Worm (Caenorhabditis elegans): ENCODE measurements around the gene nhr-221.

The nhr-221 gene

DNA sequence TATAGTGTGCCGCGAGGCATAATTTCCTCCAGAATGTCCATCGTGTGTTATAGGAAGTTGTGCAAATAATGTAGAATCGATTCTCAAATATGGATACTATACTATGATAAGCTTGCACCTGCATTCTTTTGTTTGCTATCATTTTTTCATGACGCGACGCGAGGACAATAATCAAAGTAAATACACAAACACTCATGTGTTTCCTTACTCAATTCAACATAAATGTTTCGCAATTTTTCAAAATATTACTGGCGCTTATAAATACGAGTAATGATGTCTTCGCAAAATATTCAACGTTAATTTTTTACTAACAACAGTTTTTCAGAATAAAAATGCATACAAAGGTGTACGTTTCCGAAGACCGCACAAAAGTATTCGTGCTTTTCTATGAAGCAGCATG, 11.9 kb downstream of the nhr-221 start, which contains the start of gene irg-1:
TSS of gene irg-1 (plus strand) at position 326 of the 400 bp plus-strand sequence.
- TF ChIP-seq ama-1 (optimal IDR thresholded peaks at IDR 0.05) (no peak), ztf-1 (GFP tag; conservative IDR thresholded peaks at IDR 0.05) (no peak), blmp-1 (tag; optimal IDR thresholded peaks at IDR 0.05; ENCODE audit: insufficient read depth) (no peak), ceh-16 (tag; optimal IDR thresholded peaks at IDR 0.05) (no peak), crh-2 (tag; optimal IDR thresholded peaks at IDR 0.05) (no peak), nhr-11 (tag; optimal IDR thresholded peaks at IDR 0.05) (no peak)

- TF ChIP-seq nhr-21 (tag; optimal IDR thresholded peaks at IDR 0.05) = no peak
- TF ChIP-seq sem-4 (tag; optimal IDR thresholded peaks at IDR 0.05) = no peak
- TF ChIP-seq zag-1 (tag; optimal IDR thresholded peaks at IDR 0.05) = no peak
- no peak for TF ChIP-seq nhr-11 (tag; optimal IDR thresholded peaks at IDR 0.05)
- no peak for TF ChIP-seq aly-2 (tag; optimal IDR thresholded peaks at IDR 0.05)
- no peak for TF ChIP-seq ztf-4 (tag; optimal IDR thresholded peaks at IDR 0.05)
- no peak for TF ChIP-seq egl-27 (tag; optimal IDR thresholded peaks at IDR 0.05)
These were observed 17.3 kb downstream of the nhr-221 start, which contains the start of gene str-227 for ce11 chrV:3517889-3518288. Gene str-227, plus strand, starts transcription at chrV:3518189.

ce11 chrV:3512381-3512780, 22.8 kb downstream of the nhr-221 start, which contains the start of gene str-226:
Gene str-226, plus strand, starts transcription at chrV:3512681.
- TF ChIP-seq mdl-1 (tag; optimal IDR thresholded peaks at IDR 0.05) = no peak
- no peak for TF ChIP-seq aly-2 (tag; optimal IDR thresholded peaks at IDR 0.05)
- no peak for TF ChIP-seq mab-5 (tag; optimal IDR thresholded peaks at IDR 0.05)
- TF ChIP-seq lin-13 (GFP tag; optimal IDR thresholded peaks at IDR 0.05) = no peak
- TF ChIP-seq nhr-12 (tag; optimal IDR thresholded peaks at IDR 0.05) = no peak
- TF ChIP-seq nhr-129 (tag; optimal IDR thresholded peaks at IDR 0.05) = no peak
- TF ChIP-seq blmp-1 (tag; optimal IDR thresholded peaks at IDR 0.05; ENCODE audit: insufficient read depth) = no peak
- TF ChIP-seq nhr-77 (tag; optimal IDR thresholded peaks at IDR 0.05) = no peak
- no peak for TF ChIP-seq elt-1 (tag; optimal IDR thresholded peaks at IDR 0.05)
- TF ChIP-seq C34F6.9 (tag; optimal IDR thresholded peaks at IDR 0.05) = no peak
- TF ChIP-seq Y55F3AM.14 (GFP tag; optimal IDR thresholded peaks at IDR 0.05) = no peak
- TF ChIP-seq lin-11 (tag; optimal IDR thresholded peaks at IDR 0.05) = no peak
- no peak for TF ChIP-seq lsy-2 (tag; optimal IDR thresholded peaks at IDR 0.05)
- no peak for TF ChIP-seq mbf-1 (tag; optimal IDR thresholded peaks at IDR 0.05)
- TF ChIP-seq elt-3 (tag; optimal IDR thresholded peaks at IDR 0.05) = no peak
- no peak for TF ChIP-seq skn-1 (tag; optimal IDR thresholded peaks at IDR 0.05)
- TF ChIP-seq peb-1 (tag; optimal IDR thresholded peaks at IDR 0.05) = no peak
- no peak for TF ChIP-seq sem-4 (tag; optimal IDR thresholded peaks at IDR 0.05)
- no peak for TF ChIP-seq nhr-25 (tag; optimal IDR thresholded peaks at IDR 0.05)
- no peak for TF ChIP-seq lin-39 (tag; optimal IDR thresholded peaks at IDR 0.05)

ce11 chrV:3509878-3510277, 25.3 kb downstream of the nhr-221 start, which contains the start of gene str-228:
Gene str-228, plus strand, starts transcription at chrV:3510178.
- no peak for TF ChIP-seq ZK546.5 (tag; optimal IDR thresholded peaks at IDR 0.05)
- no peak for TF ChIP-seq mab-5 (tag; optimal IDR thresholded peaks at IDR 0.05)
- no peak for TF ChIP-seq R02D3.7 (tag; optimal IDR thresholded peaks at IDR 0.05)
- no peak for TF ChIP-seq skn-1 (tag; optimal IDR thresholded peaks at IDR 0.05)
- no peak for TF ChIP-seq nhr-25 (tag; optimal IDR thresholded peaks at IDR 0.05)
- no peak for TF ChIP-seq blmp-1 (tag; optimal IDR thresholded peaks at IDR 0.05; ENCODE audit: insufficient read depth)
- TF ChIP-seq mdl-1 (tag; optimal IDR thresholded peaks at IDR 0.05) = no peak
- no peak for TF ChIP-seq Y55F3AM.14 (GFP tag; optimal IDR thresholded peaks at IDR 0.05)
- no peak for TF ChIP-seq snpc-4 (tag; optimal IDR thresholded peaks at IDR 0.05)
- TF ChIP-seq ztf-4 (tag; optimal IDR thresholded peaks at IDR 0.05) = no peak
- no peak for TF ChIP-seq egl-27 (tag; optimal IDR thresholded peaks at IDR 0.05)
- no peak for TF ChIP-seq nhr-10 (tag; optimal IDR thresholded peaks at IDR 0.05)
- no peak for TF ChIP-seq unc-55 (GFP tag; optimal IDR thresholded peaks at IDR 0.05)
- TF ChIP-seq unc-39 (tag; optimal IDR thresholded peaks at IDR 0.05) = no peak
- no peak for TF ChIP-seq nhr-21 (tag; optimal IDR thresholded peaks at IDR 0.05)
- no peak for TF ChIP-seq lsy-2 (tag; optimal IDR thresholded peaks at IDR 0.05)
- no peak for TF ChIP-seq crh-2 (tag; optimal IDR thresholded peaks at IDR 0.05)

DNA sequence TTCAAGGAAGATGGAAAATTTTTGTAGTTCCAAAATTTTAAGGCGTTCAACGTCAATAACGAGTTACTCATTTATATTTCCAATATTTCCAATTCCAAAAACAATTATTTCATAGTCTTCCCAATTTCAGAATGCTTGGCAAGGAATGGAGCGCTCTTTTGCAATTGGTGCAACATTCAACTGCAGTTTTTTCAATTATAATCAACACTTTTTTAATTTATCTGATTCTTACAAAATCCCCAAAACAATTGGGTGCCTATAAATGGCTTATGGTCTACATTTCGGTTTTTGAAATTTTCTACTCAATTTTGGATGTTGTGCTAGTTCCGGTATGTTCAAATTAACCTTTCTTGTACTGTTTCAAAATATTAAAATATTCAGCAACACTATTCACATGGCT, 27.5 kb downstream of the nhr-221 start, which contains the start of gene str-225:
TSS of gene str-225 (plus strand) at position 132 of the 400 bp plus-strand sequence.
- TF ChIP-seq egl-27 (tag; optimal IDR thresholded peaks at IDR 0.05) (no peak), aly-2 (tag; optimal IDR thresholded peaks at IDR 0.05) (no peak), ztf-1 (GFP tag; conservative IDR thresholded peaks at IDR 0.05) (no peak), crh-2 (tag; optimal IDR thresholded peaks at IDR 0.05) (no peak), unc-55 (GFP tag; optimal IDR thresholded peaks at IDR 0.05) (no peak), elt-3 (tag; optimal IDR thresholded peaks at IDR 0.05) (no peak), mdl-1 (tag; optimal IDR thresholded peaks at IDR 0.05) (no peak), C34F6.9 (tag; optimal IDR thresholded peaks at IDR 0.05) (no peak), lin-13 (GFP tag; optimal IDR thresholded peaks at IDR 0.05) (no peak), snpc-4 (tag; optimal IDR thresholded peaks at IDR 0.05) (no peak), nhr-6 (tag; optimal IDR thresholded peaks at IDR 0.05) (no peak), nhr-11 (tag; optimal IDR thresholded peaks at IDR 0.05) (no peak), ZK546.5 (tag; optimal IDR thresholded peaks at IDR 0.05) (no peak)
